Worm (Caenorhabditis elegans): Measurements from ENCODE around the gene srh-239.

ce11 chrV:15479825-15480224 is 34.3 kb downstream of the srh-239 start:
- TF ChIP-seq lin-15B (tag; optimal IDR thresholded peaks at IDR 0.05) (no peak), unc-62 (GFP tag; optimal IDR thresholded peaks at IDR 0.05) (no peak), nhr-12 (tag; optimal IDR thresholded peaks at IDR 0.05) (no peak), R02D3.7 (tag; optimal IDR thresholded peaks at IDR 0.05) (no peak), nhr-67 (tag; optimal IDR thresholded peaks at IDR 0.05) (no peak), snpc-4 (tag; optimal IDR thresholded peaks at IDR 0.05) (no peak), ama-1 (optimal IDR thresholded peaks at IDR 0.05) (no peak)

Data from whole organism, L3 larva.